Worm (Caenorhabditis elegans): ENCODE measurements around the gene K07C11.8.

K07C11.8 gene

ce11 chrV:8228712-8229119 is 11.0 kb upstream of the K07C11.8 start (continued):
- peak; percentile 94 for TF ChIP-seq nhr-71 (tag; optimal IDR thresholded peaks at IDR 0.05)

DNA sequence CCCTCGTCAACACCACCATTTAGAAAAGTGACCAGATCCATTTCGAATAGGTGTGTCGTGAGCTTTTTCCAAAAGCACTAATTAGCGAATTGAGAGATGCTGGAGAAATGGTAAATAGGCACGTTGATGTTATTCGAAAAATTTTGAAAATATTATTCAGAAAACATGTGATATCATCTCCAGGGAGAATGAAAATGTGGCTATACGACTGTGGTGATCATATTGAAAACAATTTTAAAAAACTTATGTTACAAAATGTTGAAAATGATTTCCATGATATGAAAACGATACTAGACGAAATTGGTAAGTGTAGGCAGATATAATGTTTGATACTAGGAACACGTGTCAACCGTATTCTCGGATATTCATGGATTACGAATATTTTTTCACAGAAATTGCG is 9.1 kb upstream of the K07C11.8 start, which contains the start of gene K07C11.10:
Gene K07C11.10 (minus strand): TSS at position 101 of the 400 bp plus-strand sequence.
- TF ChIP-seq fkh-8 (tag; optimal IDR thresholded peaks at IDR 0.05) (peak; percentile 43), nhr-71 (tag; optimal IDR thresholded peaks at IDR 0.05) (no peak)

ce11 chrV:8224634-8225033 is 7.0 kb upstream of the K07C11.8 start, which contains the start of gene pax-1:
pax-1 (plus strand) TSS chrV:8224934.
- TF ChIP-seq fkh-4 (tag; optimal IDR thresholded peaks at IDR 0.05; ENCODE audit: borderline replicate concordance): no peak
- no peak for TF ChIP-seq efl-1 (optimal IDR thresholded peaks at IDR 0.05)
- peak in 1 of 2 experiments; percentile 36 for TF ChIP-seq efl-1 (GFP tag; optimal IDR thresholded peaks at IDR 0.05 in 1 of 2)
- no peak for TF ChIP-seq tlp-1 (tag; optimal IDR thresholded peaks at IDR 0.05)

- no peak for TF ChIP-seq nhr-19 (GFP tag; conservative IDR thresholded peaks at IDR 0.05)
- no peak for TF ChIP-seq isw-1 (GFP tag; IDR thresholded peaks at IDR 0.05)
- TF ChIP-seq fos-1 (tag; optimal IDR thresholded peaks at IDR 0.05): no peak
- TF ChIP-seq lsy-2 (tag; optimal IDR thresholded peaks at IDR 0.05): no peak
- TF ChIP-seq rnt-1 (tag; optimal IDR thresholded peaks at IDR 0.05): no peak
- no peak for TF ChIP-seq jun-1 (tag; optimal IDR thresholded peaks at IDR 0.05)
- no peak for TF ChIP-seq ceh-82 (tag; optimal IDR thresholded peaks at IDR 0.05)
- no peak for TF ChIP-seq efl-1 (optimal IDR thresholded peaks at IDR 0.05)
- no peak for TF ChIP-seq efl-1 (GFP tag; optimal IDR thresholded peaks at IDR 0.05 in 1 of 2)
- no peak for TF ChIP-seq lir-3 (tag; optimal IDR thresholded peaks at IDR 0.05; ENCODE audit: poor library complexity)
- TF ChIP-seq pag-3 (tag; optimal IDR thresholded peaks at IDR 0.05; ENCODE audit: borderline replicate concordance, insufficient read depth): no peak
- no peak for TF ChIP-seq nhr-47 (tag; optimal IDR thresholded peaks at IDR 0.05)
- TF ChIP-seq alr-1 (tag; optimal IDR thresholded peaks at IDR 0.05; ENCODE audit: borderline replicate concordance): no peak
- no peak for TF ChIP-seq nhr-12 (tag; optimal IDR thresholded peaks at IDR 0.05)
- TF ChIP-seq nhr-90 (tag; optimal IDR thresholded peaks at IDR 0.05; ENCODE audit: poor library complexity): no peak
- TF ChIP-seq sox-4 (tag; optimal IDR thresholded peaks at IDR 0.05): no peak
Measured at ce11 chrV:8223417-8223816, 5.7 kb upstream of the K07C11.8 start.

DNA sequence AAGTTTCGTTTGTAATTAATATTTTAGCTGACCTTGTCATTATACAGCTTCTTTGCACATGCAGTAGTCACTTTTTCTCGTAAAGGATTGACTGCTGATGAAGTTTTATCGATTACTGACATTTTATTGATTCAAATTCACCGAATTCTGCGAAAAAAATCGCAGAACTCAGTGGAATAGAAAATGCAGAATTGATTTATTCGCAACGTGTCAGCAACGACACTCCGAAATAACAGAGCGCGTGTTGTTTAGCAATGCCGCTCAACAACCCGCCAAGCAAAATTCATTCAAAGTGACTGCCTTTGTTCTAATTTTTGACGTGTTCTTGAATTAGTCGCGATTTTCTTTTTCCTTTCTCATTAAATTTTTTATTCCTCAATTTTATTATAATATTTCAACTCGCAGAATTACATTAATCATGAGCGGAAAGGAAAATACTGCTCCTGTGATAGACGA is 3.4 kb upstream of the K07C11.8 start, which contains the start of the genes cogc-6 and air-1:
Gene cogc-6 (minus strand): TSS at position 234 of the 456 bp plus-strand sequence.
Gene air-1 (plus strand): TSS at position 406 of the 456 bp plus-strand sequence.
- TF ChIP-seq blmp-1 (tag; optimal IDR thresholded peaks at IDR 0.05): peak; percentile 13
- peak; percentile 18 for TF ChIP-seq rnt-1 (tag; optimal IDR thresholded peaks at IDR 0.05)
- no peak for TF ChIP-seq elt-3 (tag; optimal IDR thresholded peaks at IDR 0.05)
- peak; percentile 37 to 71 for TF ChIP-seq efl-1 (optimal IDR thresholded peaks at IDR 0.05)
- peak; percentile 83 to 97 for TF ChIP-seq efl-1 (GFP tag; optimal IDR thresholded peaks at IDR 0.05 in 1 of 2)
- no peak for TF ChIP-seq nhr-77 (tag; optimal IDR thresholded peaks at IDR 0.05)
- peak; percentile 52 to 83 (median 77) for TF ChIP-seq dpl-1 (GFP tag; optimal IDR thresholded peaks at IDR 0.05)
- peak; percentile 57 to 87 for TF ChIP-seq lin-35 (GFP tag; optimal IDR thresholded peaks at IDR 0.05)
- TF ChIP-seq snpc-4 (tag; optimal IDR thresholded peaks at IDR 0.05): peak; percentile 41
- no peak for TF ChIP-seq Y116A8C.19 (tag; optimal IDR thresholded peaks at IDR 0.05; ENCODE audit: borderline replicate concordance)
- no peak for TF ChIP-seq isw-1 (GFP tag; IDR thresholded peaks at IDR 0.05)
- peak; percentile 31 for TF ChIP-seq nhr-71 (tag; optimal IDR thresholded peaks at IDR 0.05)
- TF ChIP-seq snu-23 (GFP tag; optimal IDR thresholded peaks at IDR 0.05): peak; percentile 35
- no peak for TF ChIP-seq lin-14 (GFP tag; optimal IDR thresholded peaks at IDR 0.05)
- TF ChIP-seq nhr-85 (tag): no peak
- TF ChIP-seq ceh-82 (tag; optimal IDR thresholded peaks at IDR 0.05): no peak
- TF ChIP-seq pqm-1 (tag; optimal IDR thresholded peaks at IDR 0.05): no peak
- no peak for TF ChIP-seq mep-1 (tag; optimal IDR thresholded peaks at IDR 0.05)
- TF ChIP-seq zip-4 (GFP tag; optimal IDR thresholded peaks at IDR 0.05): no peak
- TF ChIP-seq swsn-7 (tag; optimal IDR thresholded peaks at IDR 0.05): peak; percentile 15
- peak; percentile 6 for TF ChIP-seq C16A3.4 (tag; optimal IDR thresholded peaks at IDR 0.05)
- no peak for TF ChIP-seq unc-30 (tag; optimal IDR thresholded peaks at IDR 0.05)
- TF ChIP-seq xbp-1 (tag; optimal IDR thresholded peaks at IDR 0.05): no peak
- peak in 1 of 2 experiments; percentile 52 for TF ChIP-seq lsy-2 (tag; optimal IDR thresholded peaks at IDR 0.05)
- peak; percentile 42 for TF ChIP-seq nhr-47 (tag; optimal IDR thresholded peaks at IDR 0.05)
